Worm (Caenorhabditis elegans) whole organism, L4 larva: ENCODE data around the gene fbxa-206.
A peak's percentile ranks its signal among the peaks of the same experiment; 100 is the strongest.

Experiments
- D1046.2 ChIP-seq: fragments of 200-800 bp; sonication (Bioruptor generic); IDR thresholded peaks from 2 replicates; pipeline ENCODE4 v1.3.6; 2022; ENCODE audit warnings: missing genetic modification characterization, missing compliant biosample characterization
- F37D6.2 ChIP-seq: sonication (generic microtip); optimal IDR thresholded peaks from 2 replicates; lab custom pipeline; 2016; ENCODE audit warnings: mild to moderate bottlenecking, missing genetic modification characterization, missing compliant biosample characterization
- F49E8.2 ChIP-seq: sonication (generic microtip); optimal IDR thresholded peaks from 2 replicates; lab custom pipeline; 2016; ENCODE audit warnings: missing compliant biosample characterization, mild to moderate bottlenecking, missing genetic modification characterization, borderline replicate concordance
- R02D3.7 ChIP-seq: fragments of 150-350 bp; sonication (generic microtip); optimal IDR thresholded peaks from 3 replicates; lab custom pipeline; 2014; ENCODE audit warnings: missing biosample characterization, missing genetic modification characterization
- Y48G9A.11 ChIP-seq: fragments of 200-800 bp; sonication (Bioruptor generic); IDR thresholded peaks from 2 replicates; pipeline ENCODE4 v1.3.6; 2022; ENCODE audit warnings: missing genetic modification reagents, missing genetic modification characterization, missing compliant biosample characterization
- Y5F2A.4 ChIP-seq: fragments of 200-800 bp; sonication (Bioruptor generic); optimal IDR thresholded peaks from 2 replicates; lab custom pipeline; 2018; ENCODE audit warnings: mild to moderate bottlenecking, missing genetic modification characterization, missing compliant biosample characterization
- arid-1 ChIP-seq: fragments of 200-800 bp; sonication (Bioruptor generic); conservative IDR thresholded peaks from 2 replicates; pipeline ENCODE4 v1.3.6; 2022; ENCODE audit warnings: missing genetic modification reagents, missing genetic modification characterization, missing compliant biosample characterization
- ceh-20 ChIP-seq: fragments of 200-800 bp; sonication (Bioruptor generic); IDR thresholded peaks from 2 replicates; pipeline ENCODE4 v1.3.6; 2022; ENCODE audit warnings: missing genetic modification reagents, missing genetic modification characterization, missing compliant biosample characterization
- ceh-44 ChIP-seq: fragments of 200-800 bp; sonication (Bioruptor generic); IDR thresholded peaks from 2 replicates; pipeline ENCODE4 v1.3.6; 2022; ENCODE audit warnings: missing genetic modification reagents, missing genetic modification characterization, missing compliant biosample characterization
- ceh-82 ChIP-seq: sonication (generic microtip); optimal IDR thresholded peaks from 2 replicates; lab custom pipeline; 2017; ENCODE audit warnings: missing biosample characterization, missing genetic modification characterization
- daf-8 ChIP-seq: fragments of 200-800 bp; sonication (Bioruptor generic); IDR thresholded peaks from 2 replicates; pipeline ENCODE4 v1.3.6; 2022; ENCODE audit warnings: missing genetic modification characterization, missing compliant biosample characterization
- dmd-6 ChIP-seq: fragments of 200-800 bp; sonication (Bioruptor generic); IDR thresholded peaks from 2 replicates; pipeline ENCODE4 v1.3.6; 2022; ENCODE audit warnings: missing genetic modification reagents, missing genetic modification characterization, missing compliant biosample characterization
- dmd-8 ChIP-seq: fragments of 200-800 bp; sonication (Bioruptor generic); IDR thresholded peaks from 2 replicates; pipeline ENCODE4 v1.3.6; 2022; ENCODE audit warnings: missing genetic modification characterization, missing compliant biosample characterization
- duxl-1 ChIP-seq: sonication (generic microtip); optimal IDR thresholded peaks from 2 replicates; lab custom pipeline; 2016; ENCODE audit warnings: mild to moderate bottlenecking, missing genetic modification characterization, moderate library complexity, missing compliant biosample characterization; ENCODE audit not compliant: poor library complexity
- egl-43 ChIP-seq: fragments of 200-800 bp; sonication (Bioruptor generic); IDR thresholded peaks from 2 replicates; pipeline ENCODE4 v1.3.6; 2022; ENCODE audit warnings: missing genetic modification reagents, missing genetic modification characterization, missing compliant biosample characterization
- fkh-10 ChIP-seq: fragments of 150-350 bp; optimal IDR thresholded peaks from 2 replicates; lab custom pipeline; 2014; ENCODE audit warnings: missing biosample characterization, missing genetic modification reagents, missing genetic modification characterization
- hif-1 ChIP-seq, 2 experiments: sonication (generic microtip); optimal IDR thresholded peaks; 2 replicates each; lab custom pipeline; 2016 to 2017; ENCODE audit warnings: missing compliant biosample characterization in 2 of 2, missing genetic modification characterization in 2 of 2, missing genetic modification reagents in 2 of 2, missing genotype in 2 of 2, mild to moderate bottlenecking in 1 of 2
- hlh-30 ChIP-seq: sonication (generic microtip); optimal IDR thresholded peaks from 2 replicates; lab custom pipeline; 2017; ENCODE audit warnings: antibody characterized with exemption, mild to moderate bottlenecking, missing genetic modification characterization, missing compliant biosample characterization; ENCODE audit not compliant: insufficient read depth
- lim-7 ChIP-seq: fragments of 200-800 bp; sonication (Bioruptor generic); IDR thresholded peaks from 2 replicates; pipeline ENCODE4 v1.3.6; 2022; ENCODE audit warnings: missing genetic modification characterization, missing compliant biosample characterization
- lin-1 ChIP-seq: fragments of 200-800 bp; sonication (Bioruptor generic); IDR thresholded peaks from 2 replicates; pipeline ENCODE4 v1.3.6; 2022; ENCODE audit warnings: missing genetic modification reagents, missing genetic modification characterization, missing compliant biosample characterization
- lin-29 ChIP-seq: fragments of 200-800 bp; sonication (Bioruptor generic); IDR thresholded peaks from 2 replicates; pipeline ENCODE4 v1.3.6; 2022; ENCODE audit warnings: missing genetic modification reagents, missing genetic modification characterization, missing compliant biosample characterization
- lir-3 ChIP-seq: sonication (generic microtip); optimal IDR thresholded peaks from 2 replicates; lab custom pipeline; 2016; ENCODE audit warnings: mild to moderate bottlenecking, missing genetic modification characterization, missing compliant biosample characterization
- madf-5 ChIP-seq, 2 experiments: fragments of 200-800 bp; sonication (Bioruptor generic); IDR thresholded peaks; 2 replicates each; pipeline ENCODE4 v1.3.6; 2022; ENCODE audit warnings: missing compliant biosample characterization in 2 of 2, missing genetic modification characterization in 2 of 2
- madf-9 ChIP-seq: fragments of 200-800 bp; sonication (Bioruptor generic); conservative IDR thresholded peaks from 2 replicates; pipeline ENCODE4 v1.3.6; 2022; ENCODE audit warnings: missing genetic modification reagents, missing genetic modification characterization, missing compliant biosample characterization
- mes-2 ChIP-seq: sonication (generic microtip); optimal IDR thresholded peaks from 2 replicates; lab custom pipeline; 2016; ENCODE audit warnings: missing genotype, mild to moderate bottlenecking, missing genetic modification characterization, missing compliant biosample characterization; ENCODE audit not compliant: poor library complexity, severe bottlenecking
- mxl-2 ChIP-seq: fragments of 200-800 bp; sonication (Bioruptor generic); conservative IDR thresholded peaks from 2 replicates; pipeline ENCODE4 v1.3.6; 2022; ENCODE audit warnings: missing genetic modification reagents, missing genetic modification characterization, missing compliant biosample characterization
- mxl-3 ChIP-seq: fragments of 200-800 bp; sonication (Bioruptor generic); optimal IDR thresholded peaks from 2 replicates; lab custom pipeline; 2018; ENCODE audit warnings: mild to moderate bottlenecking, missing genetic modification characterization, missing compliant biosample characterization
- nhr-111 ChIP-seq: fragments of 200-800 bp; sonication (Bioruptor generic); optimal IDR thresholded peaks from 2 replicates; lab custom pipeline; 2018; ENCODE audit warnings: mild to moderate bottlenecking, missing genetic modification characterization, missing compliant biosample characterization
- nhr-28 ChIP-seq: fragments of 150-350 bp; optimal IDR thresholded peaks from 2 replicates; lab custom pipeline; 2014; ENCODE audit warnings: missing biosample characterization, missing genetic modification characterization
- nhr-77 ChIP-seq: fragments of 150-350 bp; optimal IDR thresholded peaks from 2 replicates; lab custom pipeline; 2014; ENCODE audit warnings: missing biosample characterization, missing genetic modification characterization
- saeg-2 ChIP-seq: fragments of 200-800 bp; sonication (Bioruptor generic); IDR thresholded peaks from 2 replicates; pipeline ENCODE4 v1.3.6; 2022; ENCODE audit warnings: missing genetic modification reagents, missing genetic modification characterization, missing compliant biosample characterization
- sdz-12 ChIP-seq: fragments of 200-800 bp; sonication (Bioruptor generic); optimal IDR thresholded peaks from 2 replicates; lab custom pipeline; 2018; ENCODE audit warnings: mild to moderate bottlenecking, missing genetic modification characterization, missing compliant biosample characterization
- spr-1 ChIP-seq: sonication (generic microtip); optimal IDR thresholded peaks from 2 replicates; lab custom pipeline; 2016; ENCODE audit warnings: mild to moderate bottlenecking, missing genetic modification characterization, missing compliant biosample characterization
- spr-3 ChIP-seq: fragments of 200-800 bp; sonication (Bioruptor generic); optimal IDR thresholded peaks from 2 replicates; lab custom pipeline; 2018; ENCODE audit warnings: mild to moderate bottlenecking, missing genetic modification characterization, missing compliant biosample characterization
- tag-97 ChIP-seq: fragments of 200-800 bp; sonication (Bioruptor generic); IDR thresholded peaks from 2 replicates; pipeline ENCODE4 v1.3.6; 2022; ENCODE audit warnings: missing genetic modification characterization, missing compliant biosample characterization
- tra-1 ChIP-seq: fragments of 200-800 bp; sonication (Bioruptor generic); IDR thresholded peaks from 2 replicates; pipeline ENCODE4 v1.3.6; 2022; ENCODE audit warnings: missing genetic modification reagents, missing genetic modification characterization, missing compliant biosample characterization
- unc-39 ChIP-seq: sonication (generic microtip); optimal IDR thresholded peaks from 2 replicates; lab custom pipeline; 2017; ENCODE audit warnings: missing biosample characterization, missing genetic modification characterization
- unc-62 ChIP-seq, 3 experiments: fragments of 150-350 bp in 1 of 3; sonication (generic microtip); optimal IDR thresholded peaks in 2 of 3; peaks in 1 of 3; 1 replicate in 1 of 3; 2 replicates in 2 of 3; lab custom pipeline; 2014 to 2017; ENCODE audit warnings: missing biosample characterization in 3 of 3, missing genetic modification characterization in 3 of 3, missing genetic modification reagents in 3 of 3, missing genotype in 1 of 3
- zag-1 ChIP-seq: fragments of 150-350 bp; optimal IDR thresholded peaks from 2 replicates; lab custom pipeline; 2014; ENCODE audit warnings: missing biosample characterization, missing genetic modification characterization
- zfp-3 ChIP-seq: fragments of 200-800 bp; sonication (Bioruptor generic); conservative IDR thresholded peaks from 2 replicates; pipeline ENCODE4 v1.3.6; 2022; ENCODE audit warnings: missing genetic modification reagents, missing genetic modification characterization, missing compliant biosample characterization
- zip-2 ChIP-seq: fragments of 150-350 bp; optimal IDR thresholded peaks from 2 replicates; lab custom pipeline; 2014; ENCODE audit warnings: missing biosample characterization, missing genetic modification characterization

The fbxa-206 gene

ce11 chrV:16965655-16966054 is 47.4 kb upstream of the fbxa-206 start, which contains the start of gene efl-1 (continued):
- TF ChIP-seq duxl-1 (tag; lab: Kevin White, UChicago) (peak; percentile 95), ceh-20 (GFP tag; lab: Robert Waterston, UW) (peak; percentile 90), spr-3 (GFP tag; lab: Kevin White, UChicago) (peak; percentile 62), lin-29 (GFP tag; lab: Robert Waterston, UW) (peak; percentile 57; the same call in 1 of the 2 replicates), R02D3.7 (tag; lab: Kevin White, UChicago) (no peak), spr-1 (tag; lab: Kevin White, UChicago) (peak; percentile 54), mxl-2 (GFP tag; lab: Robert Waterston, UW) (no peak), fkh-10 (peak; percentile 79), zfp-3 (0 out of 2 replicates have a peak, but pooled peaks have one; percentile 39), unc-39 (no peak), tra-1 (no peak), mxl-3 (GFP tag; lab: Kevin White, UChicago) (no peak), dmd-6 (no peak; the same call in none of the 2 replicates), nhr-77 (peak; percentile 87), arid-1 (GFP tag; lab: Robert Waterston, UW) (0 out of 2 replicates have a peak, but pooled peaks have one; percentile 64), sdz-12 (no peak), dmd-8 (GFP tag; lab: Robert Waterston, UW) (no peak), hif-1 (tag; optimal IDR thresholded peaks at IDR 0.05; lab: Kevin White, UChicago) (no peak), nhr-28 (tag; lab: Kevin White, UChicago) (peak; percentile 79), egl-43 (GFP tag; lab: Robert Waterston, UW) (peak; percentile 51; the same call in 1 of the 2 replicates), D1046.2 (GFP tag; lab: Robert Waterston, UW) (no peak), zip-2 (tag; lab: Kevin White, UChicago) (no peak), madf-5 (GFP tag; IDR thresholded peaks at IDR 0.05; lab: Robert Waterston, UW) (no peak), Y5F2A.4 (no peak), lin-1 (GFP tag; lab: Robert Waterston, UW) (no peak), ceh-44 (GFP tag; lab: Robert Waterston, UW) (peak; percentile 61; the same call in 1 of the 2 replicates), daf-8 (GFP tag; lab: Robert Waterston, UW) (no peak), unc-62 (GFP tag; optimal IDR thresholded peaks at IDR 0.05 in 1 of 2; lab: Kevin White, UChicago) (peak in 1 of 2 experiments; percentile 92), unc-62 (tag; optimal IDR thresholded peaks at IDR 0.05; lab: Kevin White, UChicago) (no peak)

ce11 chrV:16958975-16959374 is 40.7 kb upstream of the fbxa-206 start:
- no peak for TF ChIP-seq lin-29 (GFP tag; lab: Robert Waterston, UW)
- no peak for TF ChIP-seq hlh-30 (tag; lab: Kevin White, UChicago)
- no peak for TF ChIP-seq daf-8 (GFP tag; lab: Robert Waterston, UW)
- no peak for TF ChIP-seq nhr-111 (GFP tag; lab: Kevin White, UChicago)
- TF ChIP-seq unc-62 (GFP tag; optimal IDR thresholded peaks at IDR 0.05 in 1 of 2; lab: Kevin White, UChicago): peak in 1 of 2 experiments; percentile 30
- no peak for TF ChIP-seq unc-62 (tag; optimal IDR thresholded peaks at IDR 0.05; lab: Kevin White, UChicago)

ce11 chrV:16956229-16956628 is 38.0 kb upstream of the fbxa-206 start, which contains the start of gene clec-239:
Gene clec-239 (plus strand): TSS chrV:16956529.
- TF ChIP-seq Y48G9A.11 (GFP tag; lab: Robert Waterston, UW) (no peak), tag-97 (GFP tag; lab: Robert Waterston, UW) (no peak), saeg-2 (GFP tag; lab: Robert Waterston, UW) (no peak), F37D6.2 (no peak), zag-1 (tag; lab: Kevin White, UChicago) (no peak), ceh-44 (GFP tag; lab: Robert Waterston, UW) (no peak), lim-7 (GFP tag; lab: Robert Waterston, UW) (no peak), egl-43 (GFP tag; lab: Robert Waterston, UW) (no peak), madf-9 (GFP tag; lab: Robert Waterston, UW) (no peak), lir-3 (tag; lab: Kevin White, UChicago) (no peak), spr-1 (tag; lab: Kevin White, UChicago) (no peak), ceh-82 (no peak), mes-2 (tag; lab: Kevin White, UChicago) (no peak), F49E8.2 (no peak)
